Fruit fly (Drosophila melanogaster) whole organism, embryonic: Measurements from ENCODE around the gene CG14778.

Experiments
- Bgb ChIP-seq: fragments of 200-800 bp; sonication (Bioruptor generic); IDR thresholded peaks from 2 replicates; pipeline ENCODE4 v1.3.6; 2022; ENCODE audit warnings: missing biosample characterization, missing genetic modification characterization; ENCODE audit not compliant: partially characterized antibody
- CG10543 ChIP-seq: fragments of 200-800 bp; sonication (Bioruptor generic); optimal IDR thresholded peaks from 3 replicates; lab custom pipeline; 2017; ENCODE audit warnings: missing biosample characterization, mild to moderate bottlenecking, missing genetic modification characterization, moderate library complexity
- CG11093 ChIP-seq: fragments of 200-800 bp; sonication (Bioruptor generic); IDR thresholded peaks from 3 replicates; pipeline ENCODE4 v1.3.6; 2022; ENCODE audit warnings: missing biosample characterization, missing genetic modification characterization
- CG11398 ChIP-seq: fragments of 200-800 bp; sonication (Bioruptor generic); optimal IDR thresholded peaks from 2 replicates; lab custom pipeline; 2016; ENCODE audit warnings: missing biosample characterization, missing genetic modification characterization
- CG11504 ChIP-seq: fragments of 200-800 bp; sonication (Bioruptor generic); optimal IDR thresholded peaks from 3 replicates; lab custom pipeline; 2019; ENCODE audit warnings: missing biosample characterization, mild to moderate bottlenecking, missing genetic modification characterization, moderate library complexity
- CG11695 ChIP-seq: fragments of 200-800 bp; sonication (Bioruptor generic); IDR thresholded peaks from 3 replicates; pipeline ENCODE4 v1.3.6; 2022; ENCODE audit warnings: missing biosample characterization, missing genetic modification characterization
- CG12236 ChIP-seq: fragments of 200-800 bp; sonication (Bioruptor generic); optimal IDR thresholded peaks from 2 replicates; lab custom pipeline; 2016; ENCODE audit warnings: missing biosample characterization, missing genetic modification characterization
- CG12942 ChIP-seq: fragments of 200-800 bp; sonication (Bioruptor generic); optimal IDR thresholded peaks from 3 replicates; lab custom pipeline; 2016; ENCODE audit warnings: missing biosample characterization, missing genetic modification characterization
- CG13296 ChIP-seq: fragments of 200-800 bp; sonication (Bioruptor generic); optimal IDR thresholded peaks from 3 replicates; lab custom pipeline; 2018; ENCODE audit warnings: missing biosample characterization, mild to moderate bottlenecking, missing genetic modification characterization
- CG17568 ChIP-seq: fragments of 200-800 bp; sonication (Bioruptor generic); optimal IDR thresholded peaks from 2 replicates; lab custom pipeline; 2018; ENCODE audit warnings: missing biosample characterization, mild to moderate bottlenecking, missing genetic modification characterization, moderate library complexity
- CG17829 ChIP-seq: fragments of 200-800 bp; optimal IDR thresholded peaks from 2 replicates; lab custom pipeline; 2019; ENCODE audit warnings: missing biosample characterization, mild to moderate bottlenecking, missing genetic modification characterization, moderate library complexity
- CG18599 ChIP-seq: fragments of 200-800 bp; sonication (Bioruptor generic); optimal IDR thresholded peaks from 3 replicates; lab custom pipeline; 2017; ENCODE audit warnings: missing biosample characterization, missing genetic modification characterization, mild to moderate bottlenecking, moderate library complexity, missing genetic modification reagents
- CG2678 ChIP-seq: fragments of 200-800 bp; sonication (Bioruptor generic); optimal IDR thresholded peaks from 3 replicates; lab custom pipeline; 2019; ENCODE audit warnings: missing biosample characterization, mild to moderate bottlenecking, missing genetic modification characterization, moderate library complexity
- CG3065 ChIP-seq: fragments of 200-800 bp; sonication (Bioruptor generic); optimal IDR thresholded peaks from 2 replicates; lab custom pipeline; 2016; ENCODE audit warnings: missing biosample characterization, missing genetic modification characterization
- CG31441 ChIP-seq: fragments of 200-800 bp; sonication (Bioruptor generic); IDR thresholded peaks from 2 replicates; pipeline ENCODE4 v1.3.6; 2022; ENCODE audit warnings: missing biosample characterization, missing genetic modification characterization
- CG33213 ChIP-seq: fragments of 200-800 bp; sonication (Bioruptor generic); optimal IDR thresholded peaks from 3 replicates; lab custom pipeline; 2016; ENCODE audit warnings: missing biosample characterization, missing genetic modification characterization
- CG3995 ChIP-seq: fragments of 200-800 bp; sonication (Bioruptor generic); optimal IDR thresholded peaks from 3 replicates; lab custom pipeline; 2016; ENCODE audit warnings: missing biosample characterization, missing genetic modification characterization
- CG5245 ChIP-seq: fragments of 200-800 bp; sonication (Bioruptor generic); optimal IDR thresholded peaks from 3 replicates; lab custom pipeline; 2016; ENCODE audit warnings: missing biosample characterization, missing genetic modification characterization
- CG6254 ChIP-seq: fragments of 200-800 bp; sonication (Bioruptor generic); optimal IDR thresholded peaks from 3 replicates; lab custom pipeline; 2017; ENCODE audit warnings: mild to moderate bottlenecking, missing biosample characterization, missing genetic modification reagents, missing genetic modification characterization
- CG7271 ChIP-seq: fragments of 200-800 bp; sonication (Bioruptor generic); optimal IDR thresholded peaks from 2 replicates; lab custom pipeline; 2018; ENCODE audit warnings: missing biosample characterization, mild to moderate bottlenecking, missing genetic modification characterization, moderate library complexity
- CoRest ChIP-seq: fragments of 200-800 bp; sonication (Bioruptor generic); optimal IDR thresholded peaks from 3 replicates; lab custom pipeline; 2018; ENCODE audit warnings: missing biosample characterization, mild to moderate bottlenecking, missing genetic modification characterization, moderate library complexity
- Dbx ChIP-seq: fragments of 200-800 bp; sonication (Bioruptor generic); IDR thresholded peaks from 3 replicates; pipeline ENCODE4 v1.3.6; 2022; ENCODE audit warnings: missing biosample characterization, missing genetic modification characterization
- Lhr ChIP-seq: fragments of 200-800 bp; sonication (Bioruptor generic); optimal IDR thresholded peaks from 3 replicates; lab custom pipeline; 2017; ENCODE audit warnings: mild to moderate bottlenecking, missing biosample characterization, missing genetic modification reagents, missing genetic modification characterization
- Nf-YC ChIP-seq: fragments of 200-800 bp; optimal IDR thresholded peaks from 3 replicates; lab custom pipeline; 2019; ENCODE audit warnings: missing biosample characterization, mild to moderate bottlenecking, missing genetic modification characterization, moderate library complexity
- NfI ChIP-seq: fragments of 200-800 bp; sonication (Bioruptor generic); optimal IDR thresholded peaks from 3 replicates; lab custom pipeline; 2018; ENCODE audit warnings: missing biosample characterization, mild to moderate bottlenecking, missing genetic modification characterization, moderate library complexity
- Sry-β ChIP-seq: fragments of 200-800 bp; sonication (Bioruptor generic); optimal IDR thresholded peaks from 2 replicates; lab custom pipeline; 2018; ENCODE audit warnings: missing biosample characterization, mild to moderate bottlenecking, missing genetic modification characterization, moderate library complexity
- Sry-δ ChIP-seq: fragments of 200-800 bp; sonication (Bioruptor generic); optimal IDR thresholded peaks from 2 replicates; lab custom pipeline; 2016; ENCODE audit warnings: missing biosample characterization, missing genetic modification characterization
- Ssrp ChIP-seq: fragments of 200-800 bp; sonication (Bioruptor generic); optimal IDR thresholded peaks from 2 replicates; lab custom pipeline; 2018; ENCODE audit warnings: missing biosample characterization, mild to moderate bottlenecking, missing genetic modification characterization, moderate library complexity
- Trl ChIP-seq, 3 experiments: fragments of >200 bp in 2 of 3; fragments of 200-800 bp in 1 of 3; sonication (Bioruptor generic) in 1 of 3; optimal IDR thresholded peaks; 2 replicates in 1 of 3; 3 replicates in 2 of 3; lab custom pipeline; 2016 to 2017; ENCODE audit warnings: missing biosample characterization in 1 of 3, missing genetic modification characterization in 1 of 3
- al ChIP-seq: fragments of 200-800 bp; sonication (Bioruptor generic); IDR thresholded peaks from 2 replicates; pipeline ENCODE4 v1.3.6; 2022; ENCODE audit warnings: missing biosample characterization, missing genetic modification characterization
- amos ChIP-seq: fragments of 200-800 bp; sonication (Bioruptor generic); IDR thresholded peaks from 2 replicates; pipeline ENCODE4 v1.3.6; 2022; ENCODE audit warnings: missing biosample characterization, missing genetic modification characterization; ENCODE audit not compliant: partially characterized antibody
- chn ChIP-seq: fragments of 200-800 bp; sonication (Bioruptor generic); optimal IDR thresholded peaks from 2 replicates; lab custom pipeline; 2016; ENCODE audit warnings: missing biosample characterization, missing genetic modification characterization
- crp ChIP-seq, 2 experiments: fragments of 200-800 bp; sonication (Bioruptor generic); optimal IDR thresholded peaks; 2 replicates in 1 of 2; 3 replicates in 1 of 2; lab custom pipeline; 2017; ENCODE audit warnings: missing biosample characterization in 2 of 2, missing genetic modification characterization in 2 of 2, mild to moderate bottlenecking in 1 of 2, moderate library complexity in 1 of 2
- dmrt11E ChIP-seq: fragments of 200-800 bp; sonication (Bioruptor generic); optimal IDR thresholded peaks from 3 replicates; lab custom pipeline; 2018; ENCODE audit warnings: missing biosample characterization, mild to moderate bottlenecking, missing genetic modification characterization, moderate library complexity
- ems ChIP-seq: fragments of 200-800 bp; sonication (Bioruptor generic); optimal IDR thresholded peaks from 3 replicates; lab custom pipeline; 2016; ENCODE audit warnings: missing biosample characterization, missing genetic modification characterization
- gcm ChIP-seq: fragments of 200-800 bp; sonication (Bioruptor generic); optimal IDR thresholded peaks from 2 replicates; lab custom pipeline; 2019; ENCODE audit warnings: missing biosample characterization, mild to moderate bottlenecking, missing genetic modification characterization, moderate library complexity
- grau ChIP-seq: fragments of 200-800 bp; optimal IDR thresholded peaks from 3 replicates; lab custom pipeline; 2019; ENCODE audit warnings: missing biosample characterization, mild to moderate bottlenecking, missing genetic modification characterization, moderate library complexity
- gsb ChIP-seq: fragments of 200-800 bp; sonication (Bioruptor generic); IDR thresholded peaks from 2 replicates; pipeline ENCODE4 v1.3.6; 2022; ENCODE audit warnings: missing biosample characterization, missing genetic modification characterization
- klu ChIP-seq: fragments of 200-800 bp; sonication (Bioruptor generic); IDR thresholded peaks from 2 replicates; pipeline ENCODE4 v1.3.6; 2022; ENCODE audit warnings: missing biosample characterization, missing genetic modification characterization
- lmd ChIP-seq: fragments of 200-800 bp; sonication (Bioruptor generic); IDR thresholded peaks from 2 replicates; pipeline ENCODE4 v1.3.6; 2022; ENCODE audit warnings: missing biosample characterization, missing genetic modification characterization
- lola ChIP-seq, 3 experiments: fragments of >200 bp in 2 of 3; fragments of 200-800 bp in 1 of 3; sonication (Bioruptor generic) in 1 of 3; optimal IDR thresholded peaks; 2 replicates each; lab custom pipeline; 2017 to 2019; ENCODE audit warnings: missing biosample characterization in 3 of 3, missing genetic modification characterization in 3 of 3, mild to moderate bottlenecking in 1 of 3, moderate library complexity in 1 of 3
- nerfin-1 ChIP-seq: fragments of 200-800 bp; sonication (Bioruptor generic); optimal IDR thresholded peaks from 3 replicates; lab custom pipeline; 2019; ENCODE audit warnings: missing biosample characterization, mild to moderate bottlenecking, missing genetic modification characterization, moderate library complexity
- nerfin-2 ChIP-seq: fragments of 200-800 bp; sonication (Bioruptor generic); IDR thresholded peaks from 2 replicates; pipeline ENCODE4 v1.3.6; 2022; ENCODE audit warnings: missing biosample characterization, missing genetic modification characterization; ENCODE audit not compliant: partially characterized antibody
- onecut ChIP-seq: fragments of 200-800 bp; sonication (Bioruptor generic); IDR thresholded peaks from 2 replicates; pipeline ENCODE4 v1.3.6; 2022; ENCODE audit warnings: missing biosample characterization, missing genetic modification characterization
- otp ChIP-seq: fragments of 200-800 bp; sonication (Bioruptor generic); IDR thresholded peaks from 3 replicates; pipeline ENCODE4, ENCODE4 v1.3.6; 2022; ENCODE audit warnings: missing biosample characterization, missing genetic modification characterization
- toy ChIP-seq: fragments of 200-800 bp; sonication (Bioruptor generic); IDR thresholded peaks from 2 replicates; pipeline ENCODE4 v1.3.6; 2022; ENCODE audit warnings: missing biosample characterization, missing genetic modification characterization
- ttk ChIP-seq: fragments of 200-800 bp; sonication (Bioruptor generic); IDR thresholded peaks from 2 replicates; pipeline ENCODE4 v2.1.2; 2022; ENCODE audit warnings: missing biosample characterization, missing genetic modification characterization
- zen ChIP-seq: fragments of 200-800 bp; sonication (Bioruptor generic); optimal IDR thresholded peaks from 3 replicates; lab custom pipeline; 2018; ENCODE audit warnings: missing biosample characterization, mild to moderate bottlenecking, missing genetic modification characterization, moderate library complexity
- zen2 ChIP-seq: fragments of 200-800 bp; sonication (Bioruptor generic); IDR thresholded peaks from 3 replicates; pipeline ENCODE4 v1.3.6; 2022; ENCODE audit warnings: missing biosample characterization, missing genetic modification characterization; ENCODE audit not compliant: partially characterized antibody

CG14778 gene

dm6 chrX:1517618-1518017 is 50.3 kb downstream of the CG14778 start (continued):
- peak; percentile 23; the same call in 1 of the 2 replicates for TF ChIP-seq al (GFP tag; lab: Robert Waterston, UW)
- TF ChIP-seq CG11398 (GFP tag; lab: Kevin White, UChicago): no peak
- TF ChIP-seq zen (tag; lab: Kevin White, UChicago): peak; percentile 14
- TF ChIP-seq dmrt11E (tag; lab: Kevin White, UChicago): peak; percentile 5
- TF ChIP-seq lola (GFP tag; optimal IDR thresholded peaks at IDR 0.05; lab: Kevin White, UChicago): peak in 1 of 3 experiments; percentile 27
- TF ChIP-seq CG11695 (GFP tag; lab: Robert Waterston, UW): 0 out of 3 replicates have a peak, but pooled peaks have one; percentile 15
- TF ChIP-seq CoRest (tag; lab: Kevin White, UChicago): peak; percentile 21
- peak; percentile 17 to 82 for TF ChIP-seq crp (GFP tag; optimal IDR thresholded peaks at IDR 0.05; lab: Kevin White, UChicago)
- peak; percentile 53; the same call in 1 of the 3 replicates for TF ChIP-seq otp (GFP tag; lab: Robert Waterston, UW)
- peak; percentile 26 for TF ChIP-seq CG11504 (tag; lab: Kevin White, UChicago)
- TF ChIP-seq Ssrp: peak; percentile 2
- no peak for TF ChIP-seq CG12236 (GFP tag; lab: Kevin White, UChicago)
- TF ChIP-seq CG6254 (GFP tag; lab: Kevin White, UChicago): no peak
- no peak for TF ChIP-seq CG11093 (GFP tag; lab: Robert Waterston, UW)
- TF ChIP-seq amos: peak; percentile 90
- peak; percentile 91 for TF ChIP-seq Bgb
- TF ChIP-seq nerfin-2 (GFP tag; lab: Robert Waterston, UW): peak; percentile 81
- peak; percentile 19 for TF ChIP-seq CG17829 (tag; lab: Kevin White, UChicago)
- peak; percentile 53 for TF ChIP-seq CG10543 (GFP tag; lab: Kevin White, UChicago)
- TF ChIP-seq klu: no peak
- TF ChIP-seq Lhr (GFP tag; lab: Kevin White, UChicago): peak; percentile 62
- no peak for TF ChIP-seq CG7271 (tag; lab: Kevin White, UChicago)
- peak; percentile 8 for TF ChIP-seq Sry-β
- TF ChIP-seq chn (GFP tag; lab: Kevin White, UChicago): peak; percentile 29
- peak; percentile 3 for TF ChIP-seq CG12942 (GFP tag; lab: Kevin White, UChicago)
- no peak for TF ChIP-seq toy
- TF ChIP-seq CG5245: no peak
- TF ChIP-seq Dbx (GFP tag; lab: Robert Waterston, UW): peak; percentile 40; the same call in 1 of the 3 replicates
- TF ChIP-seq CG33213 (GFP tag; lab: Kevin White, UChicago): peak; percentile 35
- TF ChIP-seq CG3995: no peak
- TF ChIP-seq nerfin-1 (tag; lab: Kevin White, UChicago): no peak
- peak; percentile 32 for TF ChIP-seq CG18599 (GFP tag; lab: Kevin White, UChicago)
- peak; percentile 44 for TF ChIP-seq gcm (GFP tag; lab: Kevin White, UChicago)
- TF ChIP-seq Sry-δ (GFP tag; lab: Kevin White, UChicago): peak; percentile 86
- peak; percentile 53; the same call in 1 of the 2 replicates for TF ChIP-seq lmd
- TF ChIP-seq ttk: no peak
- TF ChIP-seq NfI: peak; percentile 14
- no peak for TF ChIP-seq CG3065 (GFP tag; lab: Kevin White, UChicago)
- peak; percentile 35; the same call in 1 of the 2 replicates for TF ChIP-seq onecut (GFP tag; lab: Robert Waterston, UW)
- TF ChIP-seq Nf-YC (tag; lab: Kevin White, UChicago): peak; percentile 97
- TF ChIP-seq CG2678 (tag; lab: Kevin White, UChicago): peak; percentile 36
- peak; percentile 29 for TF ChIP-seq ems (GFP tag; lab: Kevin White, UChicago)
- no peak for TF ChIP-seq Trl (optimal IDR thresholded peaks at IDR 0.05; lab: Kevin White, UChicago)
- TF ChIP-seq Trl (GFP tag; optimal IDR thresholded peaks at IDR 0.05; lab: Kevin White, UChicago): peak; percentile 29
- TF ChIP-seq gsb: peak; percentile 33; the same call in 1 of the 2 replicates
- peak; percentile 30 for TF ChIP-seq CG13296 (GFP tag; lab: Kevin White, UChicago)
- TF ChIP-seq CG17568 (GFP tag; lab: Kevin White, UChicago): no peak
- TF ChIP-seq grau (tag; lab: Kevin White, UChicago): peak; percentile 49
- TF ChIP-seq CG31441 (GFP tag; lab: Robert Waterston, UW): no peak
- peak; percentile 93 for TF ChIP-seq zen2 (GFP tag; lab: Robert Waterston, UW)
